Fruit fly (Drosophila melanogaster) S2 (cell line): ENCODE data around the gene CG17300.

Experiments used
- CG8478 ChIP-seq: fragments of >200 bp; optimal IDR thresholded peaks from 2 replicates; lab custom pipeline; 2018
- CTCF ChIP-seq, 2 experiments: fragments of >200 bp; optimal IDR thresholded peaks; 2 replicates each; lab custom pipeline; 2018

Gene CG17300

dm6 chr3L:13050675-13051202, 36.4 kb downstream of the CG17300 start:
- TF ChIP-seq CTCF (optimal IDR thresholded peaks at IDR 0.05; lab: Kevin White, UChicago) (no peak), CG8478 (lab: Kevin White, UChicago) (no peak)

dm6 chr3L:13049671-13050070, 37.4 kb downstream of the CG17300 start:
- TF ChIP-seq CG8478 (lab: Kevin White, UChicago) (no peak), CTCF (optimal IDR thresholded peaks at IDR 0.05; lab: Kevin White, UChicago) (no peak)

dm6 chr3L:13046758-13047157, 40.3 kb downstream of the CG17300 start, which contains the start of gene CG11279:
TSS of gene CG11279 (plus strand) at chr3L:13046977.
- TF ChIP-seq CG8478 (lab: Kevin White, UChicago) (no peak), CTCF (optimal IDR thresholded peaks at IDR 0.05; lab: Kevin White, UChicago) (no peak)

dm6 chr3L:13044335-13044814, 42.7 kb downstream of the CG17300 start, which contains the start of gene Syx13:
TSS of gene Syx13 (plus strand) at chr3L:13044434.
- no peak for TF ChIP-seq CG8478 (lab: Kevin White, UChicago)
- no peak for TF ChIP-seq CTCF (optimal IDR thresholded peaks at IDR 0.05; lab: Kevin White, UChicago)

- TF ChIP-seq CG8478 (lab: Kevin White, UChicago) (no peak), CTCF (optimal IDR thresholded peaks at IDR 0.05; lab: Kevin White, UChicago) (peak in 1 of 2 experiments; percentile 41)
Measured at dm6 chr3L:13041292-13042067, 45.6 kb downstream of the CG17300 start, which contains the start of gene RpS4. TSS of gene RpS4 (plus strand) at chr3L:13041756.

- TF ChIP-seq CG8478 (lab: Kevin White, UChicago) (no peak), CTCF (optimal IDR thresholded peaks at IDR 0.05; lab: Kevin White, UChicago) (no peak)
Measured at dm6 chr3L:13040849-13041248, 46.2 kb downstream of the CG17300 start.

dm6 chr3L:13036706-13037457, 50.2 kb downstream of the CG17300 start, which contains the start of gene Srrm1:
TSS of gene Srrm1 (plus strand) at chr3L:13036821.
- TF ChIP-seq CG8478 (lab: Kevin White, UChicago), result no peak
- TF ChIP-seq CTCF (optimal IDR thresholded peaks at IDR 0.05; lab: Kevin White, UChicago), result peak; percentile 21 to 55
